Fruit fly (Drosophila melanogaster): ENCODE data around the gene MED17.

dm6 chr3R:18235879-18236278, 47.0 kb downstream of the MED17 start, which contains the start of gene repo:
- TF ChIP-seq CG8478 (optimal IDR thresholded peaks at IDR 0.05) (no peak), Dll (optimal IDR thresholded peaks at IDR 0.05) (no peak), psq (optimal IDR thresholded peaks at IDR 0.05) (no peak), pan (optimal IDR thresholded peaks at IDR 0.05) (no peak), usp (GFP tag; optimal IDR thresholded peaks at IDR 0.05) (no peak), EcR (GFP tag; optimal IDR thresholded peaks at IDR 0.05) (no peak)
